Fruit fly (Drosophila melanogaster): Measurements from ENCODE around the gene Idgf3.

The Idgf3 gene

DNA sequence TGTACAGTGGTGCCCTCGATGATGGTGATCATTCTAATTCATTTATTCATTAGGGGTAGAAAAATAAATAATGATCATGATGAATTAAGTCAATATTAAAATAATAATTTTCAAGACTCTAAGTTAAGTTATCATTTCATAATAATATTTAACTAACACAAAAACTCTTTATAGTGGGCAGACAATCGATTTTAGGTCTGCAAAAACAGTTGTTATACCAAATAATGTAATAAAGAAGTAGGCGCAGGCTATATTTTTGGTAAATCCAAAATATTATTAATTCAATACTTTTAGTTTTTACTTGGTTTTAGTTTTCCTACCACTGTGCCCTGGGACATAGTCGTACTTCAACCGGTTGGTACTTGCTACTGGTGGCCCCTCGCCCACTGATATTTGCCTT is 15.1 kb upstream of the Idgf3 start (continued):
- peak; percentile 2 for TF ChIP-seq CG4318 (GFP tag; optimal IDR thresholded peaks at IDR 0.05)
- no peak for TF ChIP-seq Met (GFP tag; optimal IDR thresholded peaks at IDR 0.05)
- no peak for TF ChIP-seq CG11294 (GFP tag; IDR thresholded peaks at IDR 0.05)
- TF ChIP-seq Eip75B (GFP tag; optimal IDR thresholded peaks at IDR 0.05): peak; percentile 3
- TF ChIP-seq esn (GFP tag; optimal IDR thresholded peaks at IDR 0.05): no peak
- peak; percentile 71 for TF ChIP-seq Eip78C (GFP tag)
- TF ChIP-seq CG3919 (GFP tag; optimal IDR thresholded peaks at IDR 0.05): peak; percentile 34
- peak; percentile 26 for TF ChIP-seq CG3032 (tag; optimal IDR thresholded peaks at IDR 0.05)
- TF ChIP-seq CG8632 (GFP tag; optimal IDR thresholded peaks at IDR 0.05): peak; percentile 42
- peak; percentile 8 for TF ChIP-seq Ets96B (tag; optimal IDR thresholded peaks at IDR 0.05)
- TF ChIP-seq CG15336 (GFP tag; IDR thresholded peaks at IDR 0.05): no peak
- TF ChIP-seq eg (GFP tag; IDR thresholded peaks at IDR 0.05): no peak
- TF ChIP-seq CG10669 (GFP tag; optimal IDR thresholded peaks at IDR 0.05): no peak
- TF ChIP-seq fd85E (GFP tag; optimal IDR thresholded peaks at IDR 0.05): no peak
- no peak for TF ChIP-seq CG8319 (GFP tag; optimal IDR thresholded peaks at IDR 0.05)
- peak; percentile 38 for TF ChIP-seq achi (GFP tag; optimal IDR thresholded peaks at IDR 0.05)
- TF ChIP-seq Hr39 (GFP tag; optimal IDR thresholded peaks at IDR 0.05): no peak
- TF ChIP-seq Sox15 (GFP tag; optimal IDR thresholded peaks at IDR 0.05): no peak
- no peak for TF ChIP-seq CG7368 (GFP tag; optimal IDR thresholded peaks at IDR 0.05)
- TF ChIP-seq Eip93F (GFP tag; optimal IDR thresholded peaks at IDR 0.05): no peak
- TF ChIP-seq CG6792 (GFP tag; optimal IDR thresholded peaks at IDR 0.05): no peak
- TF ChIP-seq Smox (GFP tag; optimal IDR thresholded peaks at IDR 0.05): no peak
- peak; percentile 15 for TF ChIP-seq CG6276 (GFP tag; optimal IDR thresholded peaks at IDR 0.05)
- no peak for TF ChIP-seq CG16779 (tag; optimal IDR thresholded peaks at IDR 0.05)
- TF ChIP-seq Gug (GFP tag; IDR thresholded peaks at IDR 0.05): no peak

DNA sequence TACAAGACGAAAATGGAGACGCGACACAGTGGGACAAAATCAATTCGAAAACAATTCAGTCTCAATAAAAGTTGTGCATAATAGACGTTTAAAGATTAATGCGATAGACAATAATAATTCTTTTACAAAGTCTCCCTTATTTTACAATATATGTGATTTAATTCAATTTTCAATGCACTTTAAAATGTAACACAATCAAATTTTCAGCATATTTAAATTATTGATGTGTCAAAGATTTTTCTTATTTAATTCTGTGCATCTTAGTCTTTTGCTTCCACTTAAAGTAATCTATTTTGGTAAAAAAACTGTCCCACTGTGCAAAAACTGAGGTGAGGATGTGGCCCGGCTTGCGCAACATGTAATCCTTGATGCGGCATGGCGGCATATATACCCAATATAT is 12.8 kb upstream of the Idgf3 start:
- TF ChIP-seq CG6276 (GFP tag; optimal IDR thresholded peaks at IDR 0.05) (peak; percentile 36), Sox15 (GFP tag; optimal IDR thresholded peaks at IDR 0.05) (peak; percentile 53), pdm3 (GFP tag; optimal IDR thresholded peaks at IDR 0.05) (peak; percentile 68), CG7368 (GFP tag; optimal IDR thresholded peaks at IDR 0.05) (peak; percentile 36), CG11294 (GFP tag; IDR thresholded peaks at IDR 0.05) (no peak), lz (GFP tag; optimal IDR thresholded peaks at IDR 0.05) (peak; percentile 69), fkh (GFP tag; optimal IDR thresholded peaks at IDR 0.05) (no peak), eg (GFP tag; IDR thresholded peaks at IDR 0.05) (0 out of 3 replicates have a peak, but pooled peaks have one; percentile 20), topi (GFP tag; optimal IDR thresholded peaks at IDR 0.05) (peak; percentile 35), CG3032 (tag; optimal IDR thresholded peaks at IDR 0.05) (peak; percentile 65), dac (GFP tag; optimal IDR thresholded peaks at IDR 0.05) (peak; percentile 26), net (GFP tag; optimal IDR thresholded peaks at IDR 0.05) (peak; percentile 65), Lpt (GFP tag; optimal IDR thresholded peaks at IDR 0.05) (peak; percentile 53), CG10631 (GFP tag; optimal IDR thresholded peaks at IDR 0.05) (peak; percentile 71), CG6808 (GFP tag; optimal IDR thresholded peaks at IDR 0.05) (peak; percentile 59), CG11762 (GFP tag; optimal IDR thresholded peaks at IDR 0.05; ENCODE audit: insufficient read depth) (peak; percentile 48), CG15336 (GFP tag; IDR thresholded peaks at IDR 0.05) (peak; percentile 70), CG32006 (GFP tag; optimal IDR thresholded peaks at IDR 0.05) (peak; percentile 78), CG6854 (GFP tag; optimal IDR thresholded peaks at IDR 0.05) (no peak), CG8119 (GFP tag; IDR thresholded peaks at IDR 0.05) (peak; percentile 77), Hr4 (GFP tag; optimal IDR thresholded peaks at IDR 0.05) (peak; percentile 81), Gug (GFP tag; IDR thresholded peaks at IDR 0.05) (no peak), Ets96B (tag; optimal IDR thresholded peaks at IDR 0.05) (peak; percentile 71), Sox14 (GFP tag; optimal IDR thresholded peaks at IDR 0.05) (peak; percentile 70), esn (GFP tag; optimal IDR thresholded peaks at IDR 0.05) (peak; percentile 82), salr (GFP tag; optimal IDR thresholded peaks at IDR 0.05) (peak in 1 of 2 experiments; percentile 63), cyc (GFP tag; optimal IDR thresholded peaks at IDR 0.05) (peak; percentile 22), spab (GFP tag; optimal IDR thresholded peaks at IDR 0.05) (peak; percentile 61), CG1621 (tag; optimal IDR thresholded peaks at IDR 0.05) (peak; percentile 36), CG10669 (GFP tag; optimal IDR thresholded peaks at IDR 0.05) (peak; percentile 61), CG6163 (GFP tag; IDR thresholded peaks at IDR 0.05) (0 out of 3 replicates have a peak, but pooled peaks have one; percentile 43), CG34406 (GFP tag; optimal IDR thresholded peaks at IDR 0.05) (peak; percentile 76), fd59A (GFP tag; optimal IDR thresholded peaks at IDR 0.05) (peak; percentile 54), CG8319 (GFP tag; optimal IDR thresholded peaks at IDR 0.05) (peak; percentile 17), Met (GFP tag; optimal IDR thresholded peaks at IDR 0.05) (peak; percentile 77), Eip78C (GFP tag) (peak; percentile 93), CG9139 (GFP tag; optimal IDR thresholded peaks at IDR 0.05) (no peak), CG16779 (tag; optimal IDR thresholded peaks at IDR 0.05) (peak; percentile 54), Eip75B (GFP tag; optimal IDR thresholded peaks at IDR 0.05) (peak; percentile 69), fd85E (GFP tag; optimal IDR thresholded peaks at IDR 0.05) (no peak)

Measured in whole organism, prepupa.